Worm (Caenorhabditis elegans) whole organism, L2 larva: Measurements from ENCODE around the gene srz-32.

ENCODE experiments used
- aly-2 ChIP-seq: fragments of 150-350 bp; optimal IDR thresholded peaks from 2 replicates; lab custom pipeline; 2014; ENCODE audit warnings: missing biosample characterization, missing genetic modification characterization
- egl-27 ChIP-seq: sonication (generic microtip); optimal IDR thresholded peaks from 3 replicates; lab custom pipeline; 2017; ENCODE audit warnings: missing biosample characterization, missing genetic modification reagents, missing genetic modification characterization
- nhr-12 ChIP-seq: fragments of 150-350 bp; optimal IDR thresholded peaks from 2 replicates; lab custom pipeline; 2014; ENCODE audit warnings: missing biosample characterization, missing genetic modification characterization
- nhr-6 ChIP-seq: fragments of 150-350 bp; optimal IDR thresholded peaks from 2 replicates; lab custom pipeline; 2014; ENCODE audit warnings: missing biosample characterization, missing genetic modification characterization
- snpc-4 ChIP-seq: fragments of 150-350 bp; optimal IDR thresholded peaks from 2 replicates; lab custom pipeline; 2014; ENCODE audit warnings: missing biosample characterization, missing genetic modification characterization
- zag-1 ChIP-seq: fragments of 150-350 bp; optimal IDR thresholded peaks from 2 replicates; lab custom pipeline; 2014; ENCODE audit warnings: missing biosample characterization, missing genetic modification characterization

DNA sequence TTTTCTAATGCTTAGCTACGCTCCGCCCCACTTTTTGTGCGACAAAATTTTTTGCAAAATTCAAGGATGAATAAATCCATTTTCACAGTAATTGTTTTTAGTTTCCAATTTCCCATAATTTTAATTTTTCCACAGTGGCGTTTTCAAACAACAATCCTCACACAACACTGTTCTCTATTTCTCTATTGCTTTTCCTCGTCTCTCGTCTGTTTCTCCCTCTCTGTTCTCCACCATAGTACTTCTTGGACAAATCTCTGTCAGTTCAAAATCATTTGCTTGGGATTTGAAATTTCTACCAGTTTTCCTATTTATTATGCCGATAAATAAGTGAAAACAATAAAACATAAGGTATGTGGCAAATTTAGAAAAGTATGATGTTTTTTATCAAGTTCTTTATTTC lies 27.1 kb downstream of the srz-32 start, which contains the start of gene F58E2.4:
- TF ChIP-seq nhr-12 (tag; lab: Kevin White, UChicago) (no peak), snpc-4 (no peak), zag-1 (tag; lab: Kevin White, UChicago) (no peak), aly-2 (tag; lab: Kevin White, UChicago) (no peak), nhr-6 (no peak), egl-27 (tag; lab: Kevin White, UChicago) (no peak)
